Worm (Caenorhabditis elegans) whole organism, late embryonic: ENCODE measurements around the gene srg-41.

Source experiments
- ceh-2 ChIP-seq: sonication (generic microtip); optimal IDR thresholded peaks from 2 replicates; lab custom pipeline; 2016; ENCODE audit warnings: missing genotype, missing genetic modification characterization, missing compliant biosample characterization
- ceh-34 ChIP-seq: sonication (generic microtip); optimal IDR thresholded peaks from 2 replicates; lab custom pipeline; 2016; ENCODE audit warnings: mild to moderate bottlenecking, missing genetic modification characterization, missing compliant biosample characterization
- ceh-48 ChIP-seq: sonication (generic microtip); optimal IDR thresholded peaks from 2 replicates; lab custom pipeline; 2016; ENCODE audit warnings: missing genetic modification characterization, inconsistent platforms, missing compliant biosample characterization
- dmd-4 ChIP-seq: sonication (generic microtip); optimal IDR thresholded peaks from 2 replicates; lab custom pipeline; 2016; ENCODE audit warnings: borderline replicate concordance, missing genetic modification characterization, missing compliant biosample characterization
- elt-4 ChIP-seq: sonication (generic microtip); optimal IDR thresholded peaks from 2 replicates; lab custom pipeline; 2016; ENCODE audit warnings: missing genetic modification characterization, missing compliant biosample characterization
- ets-4 ChIP-seq: sonication (generic microtip); optimal IDR thresholded peaks from 2 replicates; lab custom pipeline; 2016; ENCODE audit warnings: missing genetic modification characterization, missing compliant biosample characterization
- fax-1 ChIP-seq: sonication (generic microtip); optimal IDR thresholded peaks from 2 replicates; lab custom pipeline; 2016; ENCODE audit warnings: missing genotype, missing genetic modification characterization, missing compliant biosample characterization
- lin-11 ChIP-seq: fragments of 200-800 bp; sonication (Bioruptor generic); optimal IDR thresholded peaks from 2 replicates; lab custom pipeline; 2018; ENCODE audit warnings: mild to moderate bottlenecking, missing genetic modification characterization, missing compliant biosample characterization
- odd-2 ChIP-seq: sonication (generic microtip); optimal IDR thresholded peaks from 2 replicates; lab custom pipeline; 2017; ENCODE audit warnings: antibody characterized with exemption, mild to moderate bottlenecking, missing genetic modification characterization, missing compliant biosample characterization
- pha-4 ChIP-seq: fragments of 150-350 bp; optimal IDR thresholded peaks from 2 replicates; lab custom pipeline; 2018; ENCODE audit warnings: missing biosample characterization, missing genetic modification reagents, missing genetic modification characterization
- pros-1 ChIP-seq: fragments of 150-350 bp; optimal IDR thresholded peaks from 2 replicates; lab custom pipeline; 2014; ENCODE audit warnings: missing biosample characterization, missing genetic modification reagents, missing genetic modification characterization
- unc-86 ChIP-seq: sonication (generic microtip); optimal IDR thresholded peaks from 2 replicates; lab custom pipeline; 2016; ENCODE audit warnings: missing genetic modification characterization, missing compliant biosample characterization

ce11 chrV:11144694-11145093 lies 17.0 kb downstream of the srg-41 start, which contains the start of gene C06H2.7:
- TF ChIP-seq ceh-34 (tag; lab: Kevin White, UChicago): no peak
- no peak for TF ChIP-seq elt-4
- no peak for TF ChIP-seq ceh-48
- TF ChIP-seq pros-1 (tag; lab: Kevin White, UChicago): no peak
- TF ChIP-seq pha-4 (tag; lab: Kevin White, UChicago): no peak
- TF ChIP-seq dmd-4 (tag; lab: Kevin White, UChicago): no peak
- TF ChIP-seq odd-2: no peak
- TF ChIP-seq ets-4 (tag; lab: Kevin White, UChicago): no peak
- TF ChIP-seq ceh-2 (tag; lab: Kevin White, UChicago): no peak
- TF ChIP-seq lin-11: no peak
- no peak for TF ChIP-seq fax-1 (tag; lab: Kevin White, UChicago)
- TF ChIP-seq unc-86: no peak
